Fruit fly (Drosophila melanogaster): Measurements from ENCODE around the gene CG43083.

CG43083 gene

dm6 chr3L:15675111-15675510 lies 26.7 kb downstream of the CG43083 start (continued):
- TF ChIP-seq Mrtf (GFP tag; IDR thresholded peaks at IDR 0.05) (no peak), CG11093 (GFP tag; IDR thresholded peaks at IDR 0.05) (0 out of 3 replicates have a peak, but pooled peaks have one; percentile 10), gsb-n (tag; optimal IDR thresholded peaks at IDR 0.05) (peak; percentile 77), CG31365 (tag; optimal IDR thresholded peaks at IDR 0.05) (no peak), Bdp1 (GFP tag; optimal IDR thresholded peaks at IDR 0.05) (peak; percentile 45), CG6689 (GFP tag; IDR thresholded peaks at IDR 0.05) (peak; percentile 73), slou (GFP tag; optimal IDR thresholded peaks at IDR 0.05) (no peak), CTCF (GFP tag; optimal IDR thresholded peaks at IDR 0.05) (no peak), CG10462 (GFP tag; optimal IDR thresholded peaks at IDR 0.05) (peak; percentile 57), slbo (GFP tag; IDR thresholded peaks at IDR 0.05) (no peak), gce (GFP tag; IDR thresholded peaks at IDR 0.05) (no peak), nom (GFP tag; optimal IDR thresholded peaks at IDR 0.05) (no peak), Fer2 (tag; optimal IDR thresholded peaks at IDR 0.05) (no peak), pum (GFP tag; optimal IDR thresholded peaks at IDR 0.05) (peak; percentile 78), Med (GFP tag) (peak; percentile 85), CG14667 (GFP tag; IDR thresholded peaks at IDR 0.05) (0 out of 2 replicates have a peak, but pooled peaks have one; percentile 15), unpg (GFP tag; optimal IDR thresholded peaks at IDR 0.05) (peak; percentile 80), Oaz (GFP tag; IDR thresholded peaks at IDR 0.05) (no peak), CoRest (tag; optimal IDR thresholded peaks at IDR 0.05) (peak; percentile 71), CG17186 (GFP tag; optimal IDR thresholded peaks at IDR 0.05) (peak; percentile 62), CG10209 (GFP tag; optimal IDR thresholded peaks at IDR 0.05) (peak; percentile 65), CG9817 (tag; optimal IDR thresholded peaks at IDR 0.05) (no peak), Mad (GFP tag; optimal IDR thresholded peaks at IDR 0.05) (peak; percentile 41), Hr51 (GFP tag; optimal IDR thresholded peaks at IDR 0.05) (peak in 1 of 2 experiments; percentile 6), tx (GFP tag; optimal IDR thresholded peaks at IDR 0.05) (peak; percentile 9), CG17359 (tag; optimal IDR thresholded peaks at IDR 0.05) (peak; percentile 52), CG1603 (tag; optimal IDR thresholded peaks at IDR 0.05) (peak; percentile 92), CG13424 (tag; optimal IDR thresholded peaks at IDR 0.05) (peak; percentile 61), CG7372 (GFP tag; IDR thresholded peaks at IDR 0.05) (0 out of 2 replicates have a peak, but pooled peaks have one; percentile 21), CG16815 (GFP tag; optimal IDR thresholded peaks at IDR 0.05) (peak; percentile 82), vnd (GFP tag; IDR thresholded peaks at IDR 0.05; ENCODE audit: partially characterized antibody) (no peak), Poxn (GFP tag; IDR thresholded peaks at IDR 0.05) (no peak), Scr (GFP tag; IDR thresholded peaks at IDR 0.05; ENCODE audit: partially characterized antibody) (no peak), Meics (GFP tag; optimal IDR thresholded peaks at IDR 0.05) (no peak), CG7928 (GFP tag; optimal IDR thresholded peaks at IDR 0.05) (no peak), lab (GFP tag; optimal IDR thresholded peaks at IDR 0.05) (peak; percentile 7), C15 (GFP tag; IDR thresholded peaks at IDR 0.05) (no peak), zen2 (GFP tag; IDR thresholded peaks at IDR 0.05; ENCODE audit: partially characterized antibody) (no peak), cas (GFP tag; IDR thresholded peaks at IDR 0.05) (no peak), dpn (GFP tag; optimal IDR thresholded peaks at IDR 0.05) (peak; percentile 48 to 53), kah (GFP tag; optimal IDR thresholded peaks at IDR 0.05) (peak; percentile 91), pros (GFP tag; optimal IDR thresholded peaks at IDR 0.05) (no peak), CG4282 (GFP tag; optimal IDR thresholded peaks at IDR 0.05) (no peak), CG1792 (GFP tag; optimal IDR thresholded peaks at IDR 0.05) (peak; percentile 9), CG12219 (GFP tag; optimal IDR thresholded peaks at IDR 0.05) (peak; percentile 55), stc (GFP tag; IDR thresholded peaks at IDR 0.05) (no peak), CG43689 (GFP tag; IDR thresholded peaks at IDR 0.05) (no peak), croc (GFP tag; conservative IDR thresholded peaks at IDR 0.05) (peak; percentile 72), CG10274 (GFP tag; optimal IDR thresholded peaks at IDR 0.05) (no peak), insv (GFP tag; optimal IDR thresholded peaks at IDR 0.05) (no peak), dysf (GFP tag; IDR thresholded peaks at IDR 0.05) (peak; percentile 28; the same call in 1 of the 3 replicates)
